Worm (Caenorhabditis elegans) whole organism, L4 larva: ENCODE results near the gene ZK1098.2.

Experiments
- T26A8.4 ChIP-seq: fragments of 200-800 bp; sonication (Bioruptor generic); IDR thresholded peaks from 2 replicates; pipeline ENCODE4 v1.3.6; 2022; ENCODE audit warnings: missing genetic modification characterization, missing compliant biosample characterization
- Y105C5A.15 ChIP-seq: fragments of 200-800 bp; sonication (Bioruptor generic); IDR thresholded peaks from 2 replicates; pipeline ENCODE4 v1.3.6; 2022; ENCODE audit warnings: missing genetic modification characterization, missing compliant biosample characterization
- Y48G9A.11 ChIP-seq: fragments of 200-800 bp; sonication (Bioruptor generic); IDR thresholded peaks from 2 replicates; pipeline ENCODE4 v1.3.6; 2022; ENCODE audit warnings: missing genetic modification reagents, missing genetic modification characterization, missing compliant biosample characterization
- arid-1 ChIP-seq: fragments of 200-800 bp; sonication (Bioruptor generic); conservative IDR thresholded peaks from 2 replicates; pipeline ENCODE4 v1.3.6; 2022; ENCODE audit warnings: missing genetic modification reagents, missing genetic modification characterization, missing compliant biosample characterization
- attf-4 ChIP-seq: sonication (generic microtip); optimal IDR thresholded peaks from 3 replicates; lab custom pipeline; 2017; ENCODE audit warnings: missing biosample characterization, missing genetic modification characterization
- ceh-20 ChIP-seq: fragments of 200-800 bp; sonication (Bioruptor generic); IDR thresholded peaks from 2 replicates; pipeline ENCODE4 v1.3.6; 2022; ENCODE audit warnings: missing genetic modification reagents, missing genetic modification characterization, missing compliant biosample characterization
- ceh-32 ChIP-seq: sonication (generic microtip); optimal IDR thresholded peaks from 2 replicates; lab custom pipeline; 2016; ENCODE audit warnings: mild to moderate bottlenecking, missing genetic modification characterization, missing compliant biosample characterization; ENCODE audit not compliant: poor library complexity
- ceh-62 ChIP-seq: sonication (generic microtip); optimal IDR thresholded peaks from 2 replicates; lab custom pipeline; 2017; ENCODE audit warnings: missing biosample characterization, missing genetic modification characterization
- ceh-82 ChIP-seq: sonication (generic microtip); optimal IDR thresholded peaks from 2 replicates; lab custom pipeline; 2017; ENCODE audit warnings: missing biosample characterization, missing genetic modification characterization
- daf-12 ChIP-seq: fragments of 150-350 bp; optimal IDR thresholded peaks from 2 replicates; lab custom pipeline; 2014; ENCODE audit warnings: missing biosample characterization, missing genetic modification reagents, missing genetic modification characterization
- daf-16 ChIP-seq, 3 experiments: sonication (generic microtip); optimal IDR thresholded peaks; 2 replicates each; lab custom pipeline; 2016 to 2017; ENCODE audit warnings: missing genetic modification characterization in 3 of 3, missing genetic modification reagents in 3 of 3, mild to moderate bottlenecking in 2 of 3, missing compliant biosample characterization in 2 of 3, missing biosample characterization in 1 of 3, moderate library complexity in 1 of 3
- dmd-6 ChIP-seq: fragments of 200-800 bp; sonication (Bioruptor generic); IDR thresholded peaks from 2 replicates; pipeline ENCODE4 v1.3.6; 2022; ENCODE audit warnings: missing genetic modification reagents, missing genetic modification characterization, missing compliant biosample characterization
- duxl-1 ChIP-seq: sonication (generic microtip); optimal IDR thresholded peaks from 2 replicates; lab custom pipeline; 2016; ENCODE audit warnings: mild to moderate bottlenecking, missing genetic modification characterization, moderate library complexity, missing compliant biosample characterization; ENCODE audit not compliant: poor library complexity
- fkh-10 ChIP-seq: fragments of 150-350 bp; optimal IDR thresholded peaks from 2 replicates; lab custom pipeline; 2014; ENCODE audit warnings: missing biosample characterization, missing genetic modification reagents, missing genetic modification characterization
- fos-1 ChIP-seq: fragments of 150-350 bp; optimal IDR thresholded peaks from 2 replicates; lab custom pipeline; 2014; ENCODE audit warnings: missing biosample characterization, missing genetic modification characterization
- hif-1 ChIP-seq, 2 experiments: sonication (generic microtip); optimal IDR thresholded peaks; 2 replicates each; lab custom pipeline; 2016 to 2017; ENCODE audit warnings: missing compliant biosample characterization in 2 of 2, missing genetic modification characterization in 2 of 2, missing genetic modification reagents in 2 of 2, missing genotype in 2 of 2, mild to moderate bottlenecking in 1 of 2
- hlh-30 ChIP-seq: sonication (generic microtip); optimal IDR thresholded peaks from 2 replicates; lab custom pipeline; 2017; ENCODE audit warnings: antibody characterized with exemption, mild to moderate bottlenecking, missing genetic modification characterization, missing compliant biosample characterization; ENCODE audit not compliant: insufficient read depth
- lin-13 ChIP-seq: fragments of 150-350 bp; optimal IDR thresholded peaks from 2 replicates; lab custom pipeline; 2014; ENCODE audit warnings: missing biosample characterization, missing genetic modification reagents, missing genetic modification characterization
- lin-38 ChIP-seq: fragments of 200-800 bp; sonication (Bioruptor generic); IDR thresholded peaks from 2 replicates; pipeline ENCODE4 v1.3.6; 2022; ENCODE audit warnings: missing genetic modification reagents, missing genetic modification characterization, missing compliant biosample characterization
- lsy-2 ChIP-seq, 2 experiments: fragments of 150-350 bp in 1 of 2; sonication (generic microtip) in 1 of 2; optimal IDR thresholded peaks; 2 replicates each; lab custom pipeline; 2014 to 2017; ENCODE audit warnings: missing biosample characterization in 2 of 2, missing genetic modification characterization in 2 of 2
- madf-9 ChIP-seq: fragments of 200-800 bp; sonication (Bioruptor generic); conservative IDR thresholded peaks from 2 replicates; pipeline ENCODE4 v1.3.6; 2022; ENCODE audit warnings: missing genetic modification reagents, missing genetic modification characterization, missing compliant biosample characterization
- mdl-1 ChIP-seq, 2 experiments: fragments of 150-350 bp in 1 of 2; sonication (generic microtip) in 1 of 2; optimal IDR thresholded peaks; 2 replicates each; lab custom pipeline; 2014 to 2017; ENCODE audit warnings: missing biosample characterization in 2 of 2, missing genetic modification characterization in 2 of 2
- mep-1 ChIP-seq: fragments of 150-350 bp; sonication (generic microtip); optimal IDR thresholded peaks from 3 replicates; lab custom pipeline; 2014; ENCODE audit warnings: missing biosample characterization, missing genetic modification characterization
- mes-2 ChIP-seq: sonication (generic microtip); optimal IDR thresholded peaks from 2 replicates; lab custom pipeline; 2016; ENCODE audit warnings: missing genotype, mild to moderate bottlenecking, missing genetic modification characterization, missing compliant biosample characterization; ENCODE audit not compliant: poor library complexity, severe bottlenecking
- nhr-10 ChIP-seq: fragments of 150-350 bp; optimal IDR thresholded peaks from 2 replicates; lab custom pipeline; 2014; ENCODE audit warnings: missing biosample characterization, missing genetic modification characterization
- nhr-102 ChIP-seq: sonication (generic microtip); optimal IDR thresholded peaks from 2 replicates; lab custom pipeline; 2016; ENCODE audit warnings: mild to moderate bottlenecking, missing genetic modification characterization, moderate library complexity, missing compliant biosample characterization
- nhr-237 ChIP-seq: sonication (generic microtip); optimal IDR thresholded peaks from 2 replicates; lab custom pipeline; 2017; ENCODE audit warnings: missing biosample characterization, missing genetic modification characterization
- set-16 ChIP-seq: fragments of 200-800 bp; sonication (Bioruptor generic); IDR thresholded peaks from 2 replicates; pipeline ENCODE4 v1.3.6; 2022; ENCODE audit warnings: missing genetic modification reagents, missing genetic modification characterization, missing compliant biosample characterization
- snpc-1.2 ChIP-seq: fragments of 200-800 bp; sonication (Bioruptor generic); IDR thresholded peaks from 2 replicates; pipeline ENCODE4 v1.3.6; 2022; ENCODE audit warnings: missing genetic modification reagents, missing genetic modification characterization, missing compliant biosample characterization
- spr-3 ChIP-seq: fragments of 200-800 bp; sonication (Bioruptor generic); optimal IDR thresholded peaks from 2 replicates; lab custom pipeline; 2018; ENCODE audit warnings: mild to moderate bottlenecking, missing genetic modification characterization, missing compliant biosample characterization
- tag-97 ChIP-seq: fragments of 200-800 bp; sonication (Bioruptor generic); IDR thresholded peaks from 2 replicates; pipeline ENCODE4 v1.3.6; 2022; ENCODE audit warnings: missing genetic modification characterization, missing compliant biosample characterization
- unc-130 ChIP-seq: sonication (generic microtip); optimal IDR thresholded peaks from 2 replicates; lab custom pipeline; 2016; ENCODE audit warnings: missing genetic modification reagents, missing genetic modification characterization, missing compliant biosample characterization
- unc-62 ChIP-seq, 3 experiments: fragments of 150-350 bp in 1 of 3; sonication (generic microtip); optimal IDR thresholded peaks in 2 of 3; peaks in 1 of 3; 1 replicate in 1 of 3; 2 replicates in 2 of 3; lab custom pipeline; 2014 to 2017; ENCODE audit warnings: missing biosample characterization in 3 of 3, missing genetic modification characterization in 3 of 3, missing genetic modification reagents in 3 of 3, missing genotype in 1 of 3
- zfp-2 ChIP-seq: sonication (generic microtip); optimal IDR thresholded peaks from 2 replicates; lab custom pipeline; 2016; ENCODE audit warnings: mild to moderate bottlenecking, missing genetic modification characterization, missing compliant biosample characterization
- ztf-7 ChIP-seq: fragments of 150-350 bp; optimal IDR thresholded peaks from 2 replicates; lab custom pipeline; 2014; ENCODE audit warnings: missing biosample characterization, missing genetic modification characterization

ZK1098.2 gene

DNA sequence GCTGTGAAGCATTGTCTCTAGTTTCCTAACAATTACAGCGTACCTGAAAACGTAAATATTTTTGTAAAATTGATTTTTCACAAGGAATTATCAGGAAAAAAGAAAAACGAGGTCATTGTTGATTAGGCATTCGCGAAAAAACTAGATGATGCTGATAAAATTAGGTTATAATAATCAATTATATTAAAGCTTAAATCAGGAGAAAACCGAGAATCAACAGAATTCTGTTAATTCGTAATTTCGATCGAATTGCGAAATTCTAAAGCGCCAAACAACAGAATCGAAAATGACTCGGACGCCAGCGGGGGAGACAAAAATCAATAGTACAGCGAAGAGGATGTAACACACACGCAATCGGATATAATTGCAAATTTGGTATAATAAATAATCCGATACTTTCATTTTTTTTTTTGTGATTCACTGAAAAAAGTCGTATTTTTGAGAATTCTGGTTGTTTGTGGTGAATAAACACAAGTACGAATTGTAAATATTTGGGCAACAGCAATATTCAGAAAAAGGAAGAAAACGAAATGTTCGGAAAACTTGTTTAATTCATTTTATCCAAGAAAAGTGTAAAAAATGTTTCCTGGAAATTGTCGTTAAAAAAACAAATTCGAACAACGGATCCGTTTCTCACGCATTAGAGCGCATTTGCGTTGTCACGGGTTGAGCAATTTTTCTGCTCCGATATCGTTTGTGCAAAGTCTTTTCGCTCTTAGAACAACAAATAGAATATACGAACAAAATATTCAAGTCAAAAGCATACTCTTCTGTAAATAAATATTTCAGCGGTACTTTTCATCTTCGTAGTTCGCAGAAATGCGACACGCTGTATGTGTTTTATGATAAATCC lies 51.3 kb downstream of the ZK1098.2 start, which contains the start of gene ced-7:
Gene ced-7 (minus strand): TSS at position 51 of the 853 bp plus-strand sequence.
- TF ChIP-seq ztf-7 (tag; lab: Kevin White, UChicago), result no peak
- TF ChIP-seq Y48G9A.11 (GFP tag; lab: Robert Waterston, UW), result no peak
- no peak for TF ChIP-seq ceh-32 (tag; lab: Kevin White, UChicago)
- no peak for TF ChIP-seq mes-2
- TF ChIP-seq zfp-2 (tag; lab: Kevin White, UChicago), result no peak
- no peak for TF ChIP-seq nhr-237 (tag; lab: Kevin White, UChicago)
- no peak for TF ChIP-seq spr-3 (GFP tag; lab: Kevin White, UChicago)
- no peak for TF ChIP-seq daf-12 (tag; lab: Kevin White, UChicago)
- no peak for TF ChIP-seq tag-97
- TF ChIP-seq nhr-10, result no peak
- no peak for TF ChIP-seq T26A8.4
- no peak for TF ChIP-seq attf-4 (tag; lab: Kevin White, UChicago)
- TF ChIP-seq ceh-82, result no peak
- no peak for TF ChIP-seq lin-13 (GFP tag; lab: Kevin White, UChicago)
- TF ChIP-seq hif-1 (tag; optimal IDR thresholded peaks at IDR 0.05; lab: Kevin White, UChicago), result no peak
- TF ChIP-seq daf-16 (GFP tag; optimal IDR thresholded peaks at IDR 0.05; lab: Kevin White, UChicago), result no peak
- peak; percentile 77 for TF ChIP-seq daf-16 (tag; optimal IDR thresholded peaks at IDR 0.05; lab: Kevin White, UChicago)
- no peak for TF ChIP-seq fos-1 (tag; lab: Kevin White, UChicago)
- TF ChIP-seq madf-9 (GFP tag; lab: Robert Waterston, UW), result no peak
- no peak for TF ChIP-seq arid-1 (GFP tag; lab: Robert Waterston, UW)
- TF ChIP-seq hlh-30 (tag; lab: Kevin White, UChicago), result peak; percentile 87
- peak; percentile 49 for TF ChIP-seq lin-38 (GFP tag; lab: Robert Waterston, UW)
- TF ChIP-seq snpc-1.2 (GFP tag; lab: Robert Waterston, UW), result no peak
- TF ChIP-seq unc-62 (GFP tag; optimal IDR thresholded peaks at IDR 0.05 in 1 of 2; lab: Kevin White, UChicago), result peak in 1 of 2 experiments; percentile 45
- no peak for TF ChIP-seq unc-62 (tag; optimal IDR thresholded peaks at IDR 0.05; lab: Kevin White, UChicago)
- TF ChIP-seq duxl-1 (tag; lab: Kevin White, UChicago), result no peak
- TF ChIP-seq fkh-10 (GFP tag; lab: Kevin White, UChicago), result no peak
- TF ChIP-seq unc-130 (GFP tag; lab: Kevin White, UChicago), result no peak
- TF ChIP-seq lsy-2 (tag; optimal IDR thresholded peaks at IDR 0.05; lab: Kevin White, UChicago), result peak in 1 of 2 experiments; percentile 28
- TF ChIP-seq ceh-62, result no peak
- no peak for TF ChIP-seq mdl-1 (tag; optimal IDR thresholded peaks at IDR 0.05; lab: Kevin White, UChicago)
- no peak for TF ChIP-seq mep-1
- TF ChIP-seq set-16 (GFP tag; lab: Robert Waterston, UW), result no peak
- no peak for TF ChIP-seq dmd-6 (GFP tag; lab: Robert Waterston, UW)
- TF ChIP-seq nhr-102 (tag; lab: Kevin White, UChicago), result no peak
- TF ChIP-seq Y105C5A.15 (GFP tag; lab: Robert Waterston, UW), result no peak
- no peak for TF ChIP-seq ceh-20 (GFP tag; lab: Robert Waterston, UW)
